Fruit fly (Drosophila melanogaster): ENCODE data around the gene spas.

dm6 chr3R:23992823-23993797 is 44.9 kb upstream of the spas start, which contains the start of the genes Epp and Rab7:
- TF ChIP-seq CG8478 (optimal IDR thresholded peaks at IDR 0.05), result no peak
- no peak for TF ChIP-seq psq (optimal IDR thresholded peaks at IDR 0.05)

Data from whole organism.